Fruit fly (Drosophila melanogaster): ENCODE data around the gene CG18417.
A peak's percentile ranks its signal among the peaks of the same experiment; 100 is the strongest.

The CG18417 gene

DNA sequence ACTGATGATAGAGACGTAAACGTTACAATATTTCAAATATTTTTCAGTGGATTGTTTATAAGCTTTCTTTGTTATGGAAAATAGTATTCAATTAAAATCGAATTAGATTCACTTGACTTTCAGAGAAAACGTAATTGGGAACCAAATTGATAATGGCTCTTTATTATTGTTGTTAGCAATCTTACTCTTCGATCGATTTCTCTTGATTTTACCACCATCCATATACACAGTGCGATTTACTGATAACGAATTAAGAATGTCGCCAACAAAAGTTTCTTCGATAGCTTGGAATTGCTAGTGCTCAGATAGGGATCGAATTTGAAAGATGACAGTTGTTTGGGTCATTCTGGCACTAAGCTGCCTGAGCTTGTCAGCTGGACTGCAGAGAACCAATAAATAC is at the start of gene CG18417:
TSS of gene CG18417 (plus strand) at position 301 of the 400 bp plus-strand sequence.
- TF ChIP-seq Snoo (tag; optimal IDR thresholded peaks at IDR 0.05) (no peak), Pif1A (GFP tag; optimal IDR thresholded peaks at IDR 0.05) (no peak), Ets98B (GFP tag; IDR thresholded peaks at IDR 0.05) (no peak), CG8159 (tag; optimal IDR thresholded peaks at IDR 0.05) (no peak), D1 (tag; optimal IDR thresholded peaks at IDR 0.05) (no peak), CG9948 (tag; optimal IDR thresholded peaks at IDR 0.05) (no peak), EcR (GFP tag; optimal IDR thresholded peaks at IDR 0.05) (no peak), CG12605 (GFP tag; IDR thresholded peaks at IDR 0.05) (no peak), CG10348 (GFP tag; IDR thresholded peaks at IDR 0.05) (no peak), Pif1B (GFP tag; optimal IDR thresholded peaks at IDR 0.05) (no peak), gl (tag; optimal IDR thresholded peaks at IDR 0.05) (no peak), fd96Ca (GFP tag; IDR thresholded peaks at IDR 0.05) (no peak), CG32121 (GFP tag; IDR thresholded peaks at IDR 0.05) (no peak), CG4496 (GFP tag; IDR thresholded peaks at IDR 0.05) (no peak), CG14655 (GFP tag; optimal IDR thresholded peaks at IDR 0.05) (no peak), CG13204 (GFP tag; optimal IDR thresholded peaks at IDR 0.05) (no peak)

DNA sequence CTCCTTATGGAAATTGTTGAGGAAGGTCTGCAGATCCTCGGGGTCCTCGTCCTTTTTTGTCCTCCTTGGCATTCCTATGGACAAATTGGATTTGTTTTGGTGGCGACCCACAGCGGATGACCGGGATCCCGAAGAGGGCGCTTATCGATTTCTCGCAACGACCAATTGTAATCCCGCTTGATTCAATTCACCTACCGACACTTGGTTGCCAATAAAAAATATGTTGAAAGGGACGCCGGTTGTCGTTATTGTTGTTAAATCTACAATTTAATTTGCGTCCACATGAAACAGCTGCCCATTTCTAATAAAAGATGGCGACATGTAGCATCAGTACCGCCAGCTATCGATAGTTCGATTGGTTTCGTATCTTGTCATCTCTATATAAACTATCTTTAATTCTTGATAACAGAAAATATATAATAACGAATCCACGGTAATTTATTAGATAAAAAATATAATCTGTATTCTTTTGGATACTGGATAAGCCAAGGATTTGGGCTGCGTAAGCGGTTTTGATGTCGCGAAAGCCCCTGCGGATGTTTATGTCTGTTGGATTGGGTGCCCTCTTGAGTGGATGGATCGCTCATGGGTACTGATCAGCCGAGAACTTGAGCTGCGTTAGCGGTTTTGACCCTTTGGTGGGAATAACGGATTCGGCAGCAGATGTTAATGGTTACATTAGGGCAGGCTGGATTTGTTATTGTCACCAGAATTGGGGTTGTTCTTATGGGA is 43.3 kb upstream of the CG18417 start, which contains the start of gene CTCF:
TSS of gene CTCF (minus strand) at position 328 of the 732 bp plus-strand sequence.
- no peak for TF ChIP-seq gl (tag; optimal IDR thresholded peaks at IDR 0.05)
- TF ChIP-seq fd96Ca (GFP tag; IDR thresholded peaks at IDR 0.05) = peak; percentile 30; the same call in 1 of the 3 replicates
- peak; percentile 12 for TF ChIP-seq CG9948 (tag; optimal IDR thresholded peaks at IDR 0.05)
- no peak for TF ChIP-seq CG4496 (GFP tag; IDR thresholded peaks at IDR 0.05)
- no peak for TF ChIP-seq Pif1A (GFP tag; optimal IDR thresholded peaks at IDR 0.05)
- no peak for TF ChIP-seq CG10348 (GFP tag; IDR thresholded peaks at IDR 0.05)
- TF ChIP-seq CG15710 (tag; optimal IDR thresholded peaks at IDR 0.05) = peak; percentile 13

dm6 chr3L:7359827-7360323 is 40.0 kb upstream of the CG18417 start, which contains the start of gene pst:
TSS of gene pst (minus strand) at chr3L:7360263.
- TF ChIP-seq EcR (GFP tag; optimal IDR thresholded peaks at IDR 0.05) = no peak
- TF ChIP-seq fd96Ca (GFP tag; IDR thresholded peaks at IDR 0.05) = no peak; the same call in 2 of the 3 replicates
- peak; percentile 6 for TF ChIP-seq CG15710 (tag; optimal IDR thresholded peaks at IDR 0.05)
- TF ChIP-seq CG10348 (GFP tag; IDR thresholded peaks at IDR 0.05) = no peak
- TF ChIP-seq CG17806 (tag; optimal IDR thresholded peaks at IDR 0.05) = no peak
- no peak for TF ChIP-seq CG34367 (tag; optimal IDR thresholded peaks at IDR 0.05)
- TF ChIP-seq CG8159 (tag; optimal IDR thresholded peaks at IDR 0.05) = no peak
- no peak for TF ChIP-seq CG9948 (tag; optimal IDR thresholded peaks at IDR 0.05)
- no peak for TF ChIP-seq rn (GFP tag; IDR thresholded peaks at IDR 0.05)
- no peak for TF ChIP-seq CG14655 (GFP tag; optimal IDR thresholded peaks at IDR 0.05)
- TF ChIP-seq CG12605 (GFP tag; IDR thresholded peaks at IDR 0.05) = peak; percentile 16; the same call in 1 of the 2 replicates
- TF ChIP-seq Ets98B (GFP tag; IDR thresholded peaks at IDR 0.05) = peak; percentile 5; the same call in 1 of the 2 replicates
- no peak for TF ChIP-seq CG13204 (GFP tag; optimal IDR thresholded peaks at IDR 0.05)

DNA sequence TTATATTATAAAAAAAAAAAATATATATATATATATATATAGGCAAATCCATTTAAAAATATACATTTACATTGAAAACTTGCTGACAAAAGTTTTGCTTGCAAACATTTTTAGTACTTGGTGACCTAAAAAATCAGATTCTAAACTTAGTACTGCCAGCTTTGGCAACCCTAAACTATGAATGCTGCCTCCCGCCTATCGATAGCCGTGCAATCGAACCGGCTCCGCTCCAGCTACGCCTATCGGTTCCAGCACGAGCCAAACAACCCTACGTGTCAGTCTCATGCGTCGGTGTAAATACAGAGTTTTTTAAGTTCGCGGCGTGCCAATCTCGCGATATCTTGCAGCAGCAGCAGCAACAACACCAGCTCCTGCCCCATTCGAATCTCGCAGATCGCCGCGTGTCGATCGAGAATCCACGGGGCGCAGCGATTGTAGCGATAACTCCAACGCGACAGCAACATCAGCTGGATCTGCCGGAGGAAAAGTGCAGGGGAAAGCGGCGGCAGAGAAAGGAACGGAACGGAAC is 39.5 kb upstream of the CG18417 start, which contains the start of gene Sec63:
TSS of gene Sec63 (plus strand) at position 238 of the 529 bp plus-strand sequence.
- TF ChIP-seq CG13204 (GFP tag; optimal IDR thresholded peaks at IDR 0.05) = peak; percentile 11
- TF ChIP-seq CG4496 (GFP tag; IDR thresholded peaks at IDR 0.05) = peak; percentile 26; the same call in 2 of the 3 replicates
- peak; percentile 38 for TF ChIP-seq Ets98B (GFP tag; IDR thresholded peaks at IDR 0.05)
- no peak for TF ChIP-seq CG32121 (GFP tag; IDR thresholded peaks at IDR 0.05)

DNA sequence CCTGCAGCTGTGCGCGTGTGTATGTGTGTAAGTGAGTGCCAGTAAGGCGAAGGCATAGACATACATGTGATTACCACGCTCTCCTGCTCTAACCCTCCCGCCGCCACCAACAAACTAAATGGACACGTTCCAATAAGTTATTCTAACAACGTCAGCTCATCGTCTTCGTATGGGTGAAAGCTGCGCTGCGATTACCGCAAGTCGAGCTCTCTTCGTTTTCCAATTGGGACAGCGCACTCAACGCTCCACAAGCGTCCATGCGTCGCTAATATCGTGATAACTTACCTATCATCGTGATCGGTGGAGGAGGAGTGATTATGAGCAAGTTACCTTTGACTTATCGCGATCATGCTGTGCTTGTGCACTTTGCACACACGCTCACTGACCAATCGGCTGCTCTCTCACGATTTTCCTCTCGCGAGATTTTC is 38.8 kb upstream of the CG18417 start:
- TF ChIP-seq CG13204 (GFP tag; optimal IDR thresholded peaks at IDR 0.05) (no peak), CG15710 (tag; optimal IDR thresholded peaks at IDR 0.05) (no peak), Pif1B (GFP tag; optimal IDR thresholded peaks at IDR 0.05) (peak; percentile 61), CG12605 (GFP tag; IDR thresholded peaks at IDR 0.05) (peak; percentile 83), CG34367 (tag; optimal IDR thresholded peaks at IDR 0.05) (no peak), Ets98B (GFP tag; IDR thresholded peaks at IDR 0.05) (peak; percentile 94), fd96Ca (GFP tag; IDR thresholded peaks at IDR 0.05) (peak; percentile 79; the same call in 2 of the 3 replicates), CG9948 (tag; optimal IDR thresholded peaks at IDR 0.05) (peak; percentile 16), CG17806 (tag; optimal IDR thresholded peaks at IDR 0.05) (no peak), CG8301 (tag; optimal IDR thresholded peaks at IDR 0.05) (peak; percentile 26), CG8159 (tag; optimal IDR thresholded peaks at IDR 0.05) (no peak), CG4496 (GFP tag; IDR thresholded peaks at IDR 0.05) (peak; percentile 81), D1 (tag; optimal IDR thresholded peaks at IDR 0.05) (no peak), CG10348 (GFP tag; IDR thresholded peaks at IDR 0.05) (no peak), Snoo (tag; optimal IDR thresholded peaks at IDR 0.05) (no peak), gl (tag; optimal IDR thresholded peaks at IDR 0.05) (peak; percentile 4), Pif1A (GFP tag; optimal IDR thresholded peaks at IDR 0.05) (peak; percentile 75), CG32121 (GFP tag; IDR thresholded peaks at IDR 0.05) (no peak), CG14655 (GFP tag; optimal IDR thresholded peaks at IDR 0.05) (no peak), rn (GFP tag; IDR thresholded peaks at IDR 0.05) (no peak), EcR (GFP tag; optimal IDR thresholded peaks at IDR 0.05) (no peak)
